Fruit fly (Drosophila melanogaster) whole organism, prepupa: Measurements from ENCODE around the gene MICU3.

ENCODE experiments used
- Blimp-1 ChIP-seq: fragments of 200-800 bp; sonication (Bioruptor generic); optimal IDR thresholded peaks from 3 replicates; lab custom pipeline; 2017; ENCODE audit warnings: missing biosample characterization, missing genetic modification characterization, mild to moderate bottlenecking, moderate library complexity, missing genetic modification reagents
- CG10669 ChIP-seq: fragments of 200-800 bp; sonication (Bioruptor generic); optimal IDR thresholded peaks from 3 replicates; lab custom pipeline; 2018; ENCODE audit warnings: missing biosample characterization, mild to moderate bottlenecking, missing genetic modification characterization, moderate library complexity
- Gug ChIP-seq: fragments of 200-800 bp; sonication (Bioruptor generic); IDR thresholded peaks from 2 replicates; pipeline ENCODE4 v1.3.6; 2022; ENCODE audit warnings: missing biosample characterization, missing genetic modification characterization
- Hr38 ChIP-seq: sonication (Bioruptor generic); optimal IDR thresholded peaks from 2 replicates; lab custom pipeline; 2016; ENCODE audit warnings: missing biosample characterization, missing genetic modification characterization
- Lpt ChIP-seq: fragments of 200-800 bp; sonication (Bioruptor generic); optimal IDR thresholded peaks from 3 replicates; lab custom pipeline; 2016; ENCODE audit warnings: missing biosample characterization, missing genetic modification characterization
- OdsH ChIP-seq: fragments of 200-800 bp; sonication (Bioruptor generic); optimal IDR thresholded peaks from 3 replicates; lab custom pipeline; 2016; ENCODE audit warnings: missing biosample characterization, missing genetic modification characterization
- Sox102F ChIP-seq: fragments of 200-800 bp; sonication (Bioruptor generic); optimal IDR thresholded peaks from 2 replicates; lab custom pipeline; 2016; ENCODE audit warnings: missing biosample characterization, mild to moderate bottlenecking, missing genetic modification characterization
- Sox14 ChIP-seq: fragments of 200-800 bp; sonication (Bioruptor generic); optimal IDR thresholded peaks from 3 replicates; lab custom pipeline; 2016; ENCODE audit warnings: missing biosample characterization, missing genetic modification characterization
- Sox15 ChIP-seq: fragments of 200-800 bp; sonication (Bioruptor generic); optimal IDR thresholded peaks from 3 replicates; lab custom pipeline; 2016; ENCODE audit warnings: missing biosample characterization, missing genetic modification characterization
- esn ChIP-seq: fragments of 200-800 bp; sonication (Bioruptor generic); optimal IDR thresholded peaks from 2 replicates; lab custom pipeline; 2016; ENCODE audit warnings: missing biosample characterization, mild to moderate bottlenecking, missing genetic modification characterization, moderate library complexity
- ss ChIP-seq, 2 experiments: fragments of 200-800 bp; sonication (Bioruptor generic); optimal IDR thresholded peaks; 2 replicates in 1 of 2; 3 replicates in 1 of 2; lab custom pipeline; 2017 to 2018; ENCODE audit warnings: mild to moderate bottlenecking in 2 of 2, missing biosample characterization in 2 of 2, missing genetic modification characterization in 2 of 2, moderate library complexity in 1 of 2

DNA sequence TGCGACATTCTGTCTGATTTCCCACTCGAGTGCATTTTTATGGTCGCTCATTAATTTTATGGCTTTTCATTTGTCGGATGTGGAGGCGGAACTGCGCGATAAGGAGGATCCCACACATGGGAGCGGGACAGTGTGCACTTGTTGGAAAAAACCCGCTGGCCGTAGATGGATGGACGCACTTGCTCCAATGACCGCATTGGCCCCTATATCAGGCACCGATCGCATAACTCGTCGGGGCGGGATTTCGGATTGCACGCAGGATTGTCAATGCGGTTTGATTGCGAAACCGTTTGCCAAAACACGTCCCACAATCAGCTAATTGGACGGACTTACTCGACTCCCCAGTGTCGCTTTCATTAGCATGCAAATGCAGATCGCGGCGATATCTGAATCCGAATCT is 35.6 kb upstream of the MICU3 start:
- TF ChIP-seq Sox15, result no peak
- TF ChIP-seq Sox14 (GFP tag; lab: Kevin White, UChicago), result no peak
- TF ChIP-seq CG10669, result no peak
- no peak for TF ChIP-seq Sox102F
- no peak for TF ChIP-seq Hr38
- TF ChIP-seq ss (GFP tag; optimal IDR thresholded peaks at IDR 0.05; lab: Kevin White, UChicago), result no peak
- no peak for TF ChIP-seq esn
- no peak for TF ChIP-seq Blimp-1
- no peak for TF ChIP-seq Gug (GFP tag; lab: Robert Waterston, UW)
- no peak for TF ChIP-seq OdsH (GFP tag; lab: Kevin White, UChicago)
- no peak for TF ChIP-seq Lpt (GFP tag; lab: Kevin White, UChicago)
